Worm (Caenorhabditis elegans) whole organism, L4 larva: ENCODE measurements around the gene F02D10.6.
"Not testable (repeated sequence)": the region's sequence is repeated elsewhere in the genome, so short reads cannot be mapped to it uniquely, and the experiment has no call there.

Source experiments
- D1046.2 ChIP-seq: fragments of 200-800 bp; sonication (Bioruptor generic); IDR thresholded peaks from 2 replicates; pipeline ENCODE4 v1.3.6; 2022; ENCODE audit warnings: missing genetic modification characterization, missing compliant biosample characterization
- F10B5.3 ChIP-seq: sonication (generic microtip); optimal IDR thresholded peaks from 2 replicates; lab custom pipeline; 2016; ENCODE audit warnings: mild to moderate bottlenecking, missing genetic modification characterization, missing compliant biosample characterization
- F44E2.7 ChIP-seq: fragments of 200-800 bp; sonication (Bioruptor generic); IDR thresholded peaks from 2 replicates; pipeline ENCODE4 v2.1.2; 2022; ENCODE audit warnings: missing genetic modification characterization, missing compliant biosample characterization
- F49E8.2 ChIP-seq: sonication (generic microtip); optimal IDR thresholded peaks from 2 replicates; lab custom pipeline; 2016; ENCODE audit warnings: missing compliant biosample characterization, mild to moderate bottlenecking, missing genetic modification characterization, borderline replicate concordance
- T20F7.1 ChIP-seq: fragments of 200-800 bp; sonication (Bioruptor generic); optimal IDR thresholded peaks from 2 replicates; lab custom pipeline; 2018; ENCODE audit warnings: mild to moderate bottlenecking, missing genetic modification characterization, missing compliant biosample characterization
- Y105C5A.15 ChIP-seq: fragments of 200-800 bp; sonication (Bioruptor generic); IDR thresholded peaks from 2 replicates; pipeline ENCODE4 v1.3.6; 2022; ENCODE audit warnings: missing genetic modification characterization, missing compliant biosample characterization
- Y48G9A.11 ChIP-seq: fragments of 200-800 bp; sonication (Bioruptor generic); IDR thresholded peaks from 2 replicates; pipeline ENCODE4 v1.3.6; 2022; ENCODE audit warnings: missing genetic modification reagents, missing genetic modification characterization, missing compliant biosample characterization
- Y5F2A.4 ChIP-seq: fragments of 200-800 bp; sonication (Bioruptor generic); optimal IDR thresholded peaks from 2 replicates; lab custom pipeline; 2018; ENCODE audit warnings: mild to moderate bottlenecking, missing genetic modification characterization, missing compliant biosample characterization
- ZK337.2 ChIP-seq: fragments of 200-800 bp; sonication (Bioruptor generic); IDR thresholded peaks from 2 replicates; pipeline ENCODE4 v1.3.6; 2022; ENCODE audit warnings: missing genetic modification reagents, missing genetic modification characterization, missing compliant biosample characterization
- aha-1 ChIP-seq: fragments of 150-350 bp; peaks from one replicate; lab custom pipeline; 2014; ENCODE audit warnings: missing biosample characterization, missing genetic modification characterization
- arid-1 ChIP-seq: fragments of 200-800 bp; sonication (Bioruptor generic); conservative IDR thresholded peaks from 2 replicates; pipeline ENCODE4 v1.3.6; 2022; ENCODE audit warnings: missing genetic modification reagents, missing genetic modification characterization, missing compliant biosample characterization
- ceh-20 ChIP-seq: fragments of 200-800 bp; sonication (Bioruptor generic); IDR thresholded peaks from 2 replicates; pipeline ENCODE4 v1.3.6; 2022; ENCODE audit warnings: missing genetic modification reagents, missing genetic modification characterization, missing compliant biosample characterization
- ceh-44 ChIP-seq: fragments of 200-800 bp; sonication (Bioruptor generic); IDR thresholded peaks from 2 replicates; pipeline ENCODE4 v1.3.6; 2022; ENCODE audit warnings: missing genetic modification reagents, missing genetic modification characterization, missing compliant biosample characterization
- daf-16 ChIP-seq, 3 experiments: sonication (generic microtip); optimal IDR thresholded peaks; 2 replicates each; lab custom pipeline; 2016 to 2017; ENCODE audit warnings: missing genetic modification characterization in 3 of 3, missing genetic modification reagents in 3 of 3, mild to moderate bottlenecking in 2 of 3, missing compliant biosample characterization in 2 of 3, missing biosample characterization in 1 of 3, moderate library complexity in 1 of 3
- dpl-1 ChIP-seq: fragments of 150-350 bp; optimal IDR thresholded peaks from 2 replicates; lab custom pipeline; 2014; ENCODE audit warnings: missing biosample characterization, missing genetic modification reagents, missing genetic modification characterization
- duxl-1 ChIP-seq: sonication (generic microtip); optimal IDR thresholded peaks from 2 replicates; lab custom pipeline; 2016; ENCODE audit warnings: mild to moderate bottlenecking, missing genetic modification characterization, moderate library complexity, missing compliant biosample characterization; ENCODE audit not compliant: poor library complexity
- dve-1 ChIP-seq: sonication (generic microtip); optimal IDR thresholded peaks from 2 replicates; lab custom pipeline; 2017; ENCODE audit warnings: antibody characterized with exemption, mild to moderate bottlenecking, missing genetic modification characterization, missing compliant biosample characterization; ENCODE audit not compliant: insufficient read depth
- egl-43 ChIP-seq: fragments of 200-800 bp; sonication (Bioruptor generic); IDR thresholded peaks from 2 replicates; pipeline ENCODE4 v1.3.6; 2022; ENCODE audit warnings: missing genetic modification reagents, missing genetic modification characterization, missing compliant biosample characterization
- gei-8 ChIP-seq: fragments of 200-800 bp; sonication (Bioruptor generic); optimal IDR thresholded peaks from 2 replicates; lab custom pipeline; 2018; ENCODE audit warnings: mild to moderate bottlenecking, missing genetic modification characterization, missing compliant biosample characterization
- lim-7 ChIP-seq: fragments of 200-800 bp; sonication (Bioruptor generic); IDR thresholded peaks from 2 replicates; pipeline ENCODE4 v1.3.6; 2022; ENCODE audit warnings: missing genetic modification characterization, missing compliant biosample characterization
- lin-38 ChIP-seq: fragments of 200-800 bp; sonication (Bioruptor generic); IDR thresholded peaks from 2 replicates; pipeline ENCODE4 v1.3.6; 2022; ENCODE audit warnings: missing genetic modification reagents, missing genetic modification characterization, missing compliant biosample characterization
- madf-5 ChIP-seq, 2 experiments: fragments of 200-800 bp; sonication (Bioruptor generic); IDR thresholded peaks; 2 replicates each; pipeline ENCODE4 v1.3.6; 2022; ENCODE audit warnings: missing compliant biosample characterization in 2 of 2, missing genetic modification characterization in 2 of 2
- mdl-1 ChIP-seq, 2 experiments: fragments of 150-350 bp in 1 of 2; sonication (generic microtip) in 1 of 2; optimal IDR thresholded peaks; 2 replicates each; lab custom pipeline; 2014 to 2017; ENCODE audit warnings: missing biosample characterization in 2 of 2, missing genetic modification characterization in 2 of 2
- mep-1 ChIP-seq: fragments of 150-350 bp; sonication (generic microtip); optimal IDR thresholded peaks from 3 replicates; lab custom pipeline; 2014; ENCODE audit warnings: missing biosample characterization, missing genetic modification characterization
- mxl-2 ChIP-seq: fragments of 200-800 bp; sonication (Bioruptor generic); conservative IDR thresholded peaks from 2 replicates; pipeline ENCODE4 v1.3.6; 2022; ENCODE audit warnings: missing genetic modification reagents, missing genetic modification characterization, missing compliant biosample characterization
- nhr-10 ChIP-seq: fragments of 150-350 bp; optimal IDR thresholded peaks from 2 replicates; lab custom pipeline; 2014; ENCODE audit warnings: missing biosample characterization, missing genetic modification characterization
- nhr-102 ChIP-seq: sonication (generic microtip); optimal IDR thresholded peaks from 2 replicates; lab custom pipeline; 2016; ENCODE audit warnings: mild to moderate bottlenecking, missing genetic modification characterization, moderate library complexity, missing compliant biosample characterization
- nhr-11 ChIP-seq: fragments of 150-350 bp; optimal IDR thresholded peaks from 2 replicates; lab custom pipeline; 2014; ENCODE audit warnings: missing biosample characterization, missing genetic modification characterization
- nhr-28 ChIP-seq: fragments of 150-350 bp; optimal IDR thresholded peaks from 2 replicates; lab custom pipeline; 2014; ENCODE audit warnings: missing biosample characterization, missing genetic modification characterization
- nhr-48 ChIP-seq: sonication (generic microtip); optimal IDR thresholded peaks from 2 replicates; lab custom pipeline; 2016; ENCODE audit warnings: mild to moderate bottlenecking, missing genetic modification characterization, missing compliant biosample characterization
- pha-4 ChIP-seq, 2 experiments: fragments of 150-350 bp in 1 of 2; fragments of 200-800 bp in 1 of 2; sonication (Bioruptor generic) in 1 of 2; IDR thresholded peaks in 1 of 2; optimal IDR thresholded peaks in 1 of 2; 2 replicates each; pipeline versions ENCODE4 v1.3.6 to Lab custom; 2014 to 2022; ENCODE audit warnings: missing genetic modification characterization in 2 of 2, missing genetic modification reagents in 2 of 2, missing biosample characterization in 1 of 2, missing compliant biosample characterization in 1 of 2
- rbr-2 ChIP-seq: sonication (generic microtip); optimal IDR thresholded peaks from 2 replicates; lab custom pipeline; 2016; ENCODE audit warnings: missing genotype, missing genetic modification characterization, missing compliant biosample characterization
- saeg-2 ChIP-seq: fragments of 200-800 bp; sonication (Bioruptor generic); IDR thresholded peaks from 2 replicates; pipeline ENCODE4 v1.3.6; 2022; ENCODE audit warnings: missing genetic modification reagents, missing genetic modification characterization, missing compliant biosample characterization
- snpc-1.2 ChIP-seq: fragments of 200-800 bp; sonication (Bioruptor generic); IDR thresholded peaks from 2 replicates; pipeline ENCODE4 v1.3.6; 2022; ENCODE audit warnings: missing genetic modification reagents, missing genetic modification characterization, missing compliant biosample characterization
- spr-1 ChIP-seq: sonication (generic microtip); optimal IDR thresholded peaks from 2 replicates; lab custom pipeline; 2016; ENCODE audit warnings: mild to moderate bottlenecking, missing genetic modification characterization, missing compliant biosample characterization
- spr-3 ChIP-seq: fragments of 200-800 bp; sonication (Bioruptor generic); optimal IDR thresholded peaks from 2 replicates; lab custom pipeline; 2018; ENCODE audit warnings: mild to moderate bottlenecking, missing genetic modification characterization, missing compliant biosample characterization
- tra-1 ChIP-seq: fragments of 200-800 bp; sonication (Bioruptor generic); IDR thresholded peaks from 2 replicates; pipeline ENCODE4 v1.3.6; 2022; ENCODE audit warnings: missing genetic modification reagents, missing genetic modification characterization, missing compliant biosample characterization
- vab-7 ChIP-seq: fragments of 200-800 bp; sonication (Bioruptor generic); IDR thresholded peaks from 2 replicates; pipeline ENCODE4 v1.3.6; 2022; ENCODE audit warnings: missing genetic modification reagents, missing genetic modification characterization, missing compliant biosample characterization
- zip-2 ChIP-seq: fragments of 150-350 bp; optimal IDR thresholded peaks from 2 replicates; lab custom pipeline; 2014; ENCODE audit warnings: missing biosample characterization, missing genetic modification characterization
- ztf-7 ChIP-seq: fragments of 150-350 bp; optimal IDR thresholded peaks from 2 replicates; lab custom pipeline; 2014; ENCODE audit warnings: missing biosample characterization, missing genetic modification characterization

The F02D10.6 gene

DNA sequence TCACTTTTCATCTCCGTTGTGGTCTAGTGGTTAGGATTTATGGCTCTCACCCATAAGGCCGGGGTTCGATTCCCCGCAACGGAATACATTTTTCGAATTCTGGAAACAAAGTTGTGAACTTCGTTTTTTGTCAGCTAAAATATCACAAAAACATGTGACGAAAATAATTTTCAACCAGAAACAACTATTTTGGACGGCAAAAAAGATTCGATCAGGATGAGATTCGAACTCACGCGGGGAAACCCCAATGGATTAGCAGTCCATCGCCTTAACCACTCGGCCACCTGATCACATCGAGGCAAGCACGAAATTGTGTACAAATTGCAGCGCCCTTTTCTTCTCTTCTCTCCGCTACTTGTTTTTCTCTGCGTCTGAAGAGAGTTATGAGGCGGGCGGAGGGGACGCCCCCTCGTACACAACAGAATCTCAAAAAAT lies 2.8 kb downstream of the F02D10.6 start (continued):
- TF ChIP-seq T20F7.1: peak; percentile 62
- TF ChIP-seq nhr-102: peak; percentile 82
- TF ChIP-seq tra-1 (GFP tag; lab: Robert Waterston, UW): peak; percentile 90
- TF ChIP-seq snpc-1.2 (GFP tag; lab: Robert Waterston, UW): peak; percentile 82
- peak; percentile 33; the same call in 1 of the 2 replicates for TF ChIP-seq ceh-44 (GFP tag; lab: Robert Waterston, UW)
- peak; percentile 82 for TF ChIP-seq spr-3 (GFP tag; lab: Kevin White, UChicago)
- peak; percentile 45 for TF ChIP-seq F49E8.2
- TF ChIP-seq gei-8 (GFP tag; lab: Kevin White, UChicago): peak; percentile 63
- peak; percentile 83; the same call in 1 of the 2 replicates for TF ChIP-seq ceh-20 (GFP tag; lab: Robert Waterston, UW)
- peak; percentile 78 for TF ChIP-seq duxl-1 (tag; lab: Kevin White, UChicago)
- peak; percentile 79; the same call in 1 of the 2 replicates for TF ChIP-seq D1046.2 (GFP tag; lab: Robert Waterston, UW)
- peak; percentile 76 for TF ChIP-seq lin-38 (GFP tag; lab: Robert Waterston, UW)
- peak; percentile 69 for TF ChIP-seq zip-2 (tag; lab: Kevin White, UChicago)
- peak; percentile 82 for TF ChIP-seq nhr-48 (tag; lab: Kevin White, UChicago)
- peak; percentile 79 for TF ChIP-seq rbr-2 (tag; lab: Kevin White, UChicago)
- TF ChIP-seq ztf-7: peak; percentile 43
- TF ChIP-seq Y105C5A.15 (GFP tag; lab: Robert Waterston, UW): 0 out of 2 replicates have a peak, but pooled peaks have one; percentile 71
- peak; percentile 84 for TF ChIP-seq mep-1 (tag; lab: Kevin White, UChicago)
- peak; percentile 64 for TF ChIP-seq Y5F2A.4 (GFP tag; lab: Kevin White, UChicago)
- TF ChIP-seq saeg-2 (GFP tag; lab: Robert Waterston, UW): peak; percentile 83
- TF ChIP-seq aha-1: peak; percentile 75
- TF ChIP-seq mxl-2: peak; percentile 43; the same call in 1 of the 2 replicates
- TF ChIP-seq nhr-11: peak; percentile 38
- peak; percentile 83; the same call in 1 of the 2 replicates for TF ChIP-seq pha-4 (GFP tag; IDR thresholded peaks at IDR 0.05; lab: Robert Waterston, UW)
- not testable (repeated sequence) for TF ChIP-seq pha-4 (tag; optimal IDR thresholded peaks at IDR 0.05; lab: Kevin White, UChicago)
- TF ChIP-seq nhr-28 (tag; lab: Kevin White, UChicago): peak; percentile 17
- peak; percentile 82; the same call in 1 of the 2 replicates for TF ChIP-seq Y48G9A.11
- TF ChIP-seq mdl-1 (tag; optimal IDR thresholded peaks at IDR 0.05; lab: Kevin White, UChicago): peak in 1 of 2 experiments; percentile 70
- TF ChIP-seq spr-1: peak; percentile 73
- 0 out of 2 replicates have a peak, but pooled peaks have one; percentile 68 for TF ChIP-seq F44E2.7
- TF ChIP-seq dpl-1 (GFP tag; lab: Kevin White, UChicago): peak; percentile 29
- TF ChIP-seq vab-7: peak; percentile 77; the same call in 1 of the 2 replicates
- TF ChIP-seq F10B5.3 (tag; lab: Kevin White, UChicago): peak; percentile 54
- TF ChIP-seq ZK337.2 (GFP tag; lab: Robert Waterston, UW): peak; percentile 77; the same call in 1 of the 2 replicates

DNA sequence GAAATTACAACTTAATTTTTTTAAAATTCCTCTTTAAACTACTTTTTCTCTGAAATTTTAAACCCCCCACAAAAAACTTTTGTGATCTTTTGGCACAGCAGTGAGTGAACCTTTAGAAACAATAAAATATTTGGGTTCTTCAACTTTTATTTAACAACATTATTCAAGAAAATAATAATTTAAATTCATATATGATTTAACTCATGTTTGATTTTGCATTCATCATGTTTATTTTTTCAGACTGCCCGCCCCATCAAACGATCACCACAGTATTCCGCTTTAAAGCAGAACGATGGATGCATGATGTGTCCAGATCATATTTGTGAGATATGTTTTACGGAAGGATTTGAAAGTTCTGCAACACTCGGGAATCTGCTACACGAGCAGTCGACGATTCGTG lies 5.1 kb downstream of the F02D10.6 start, which contains the start of gene set-8:
Gene set-8 (plus strand): TSS at position 301 of the 400 bp plus-strand sequence.
- TF ChIP-seq arid-1 (no peak), D1046.2 (GFP tag; lab: Robert Waterston, UW) (no peak), saeg-2 (GFP tag; lab: Robert Waterston, UW) (no peak)

DNA sequence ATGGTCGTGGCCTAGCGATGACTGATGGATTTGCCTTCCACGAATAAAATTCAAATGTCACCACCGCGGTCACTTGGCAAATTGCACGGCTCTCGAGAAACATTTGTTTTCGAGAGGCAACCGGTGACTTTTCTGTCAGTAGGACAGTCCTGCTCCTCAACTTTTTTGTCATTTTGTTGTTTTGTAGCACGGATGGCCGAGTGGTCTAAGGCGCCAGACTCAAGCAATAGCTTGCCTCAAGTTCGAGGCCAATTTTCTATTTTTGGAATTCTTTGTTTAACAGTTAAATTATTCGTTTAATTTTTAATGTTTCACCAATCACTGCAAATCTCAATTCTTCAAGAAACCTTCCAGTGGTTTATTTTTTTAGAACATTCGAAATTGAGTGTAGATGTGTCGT lies 7.2 kb downstream of the F02D10.6 start:
- TF ChIP-seq egl-43 (GFP tag; lab: Robert Waterston, UW) (0 out of 2 replicates have a peak, but pooled peaks have one; percentile 37), madf-5 (GFP tag; IDR thresholded peaks at IDR 0.05; lab: Robert Waterston, UW) (0 out of 4 replicates have a peak, but pooled peaks of 1 of the 2 experiments have one; percentile 28), daf-16 (GFP tag; optimal IDR thresholded peaks at IDR 0.05; lab: Kevin White, UChicago) (no peak), daf-16 (tag; optimal IDR thresholded peaks at IDR 0.05; lab: Kevin White, UChicago) (peak; percentile 35), aha-1 (peak; percentile 94), lin-38 (GFP tag; lab: Robert Waterston, UW) (peak; percentile 41; the same call in 1 of the 2 replicates), nhr-10 (tag; lab: Kevin White, UChicago) (no peak), dve-1 (tag; lab: Kevin White, UChicago) (no peak), lim-7 (GFP tag; lab: Robert Waterston, UW) (peak; percentile 65)
